Worm (Caenorhabditis elegans) whole organism, young adult: ENCODE results near the gene gst-6.
"Not testable (repeated sequence)": the region's sequence is repeated elsewhere in the genome, so short reads cannot be mapped to it uniquely, and the experiment has no call there.

Experiments used
- F23B12.7 ChIP-seq: sonication (generic microtip); optimal IDR thresholded peaks from 2 replicates; lab custom pipeline; 2017; ENCODE audit warnings: missing genetic modification characterization, mild to moderate bottlenecking, missing compliant biosample characterization, antibody characterized with exemption, moderate library complexity; ENCODE audit not compliant: insufficient read depth
- nhr-90 ChIP-seq: sonication (generic microtip); optimal IDR thresholded peaks from 2 replicates; lab custom pipeline; 2016; ENCODE audit warnings: missing genotype, mild to moderate bottlenecking, missing genetic modification characterization, missing compliant biosample characterization
- tbp1 ChIP-seq: fragments of 200-800 bp; sonication (Bioruptor generic); optimal IDR thresholded peaks from 2 replicates; lab custom pipeline; 2018; ENCODE audit warnings: mild to moderate bottlenecking, missing genetic modification characterization, missing compliant biosample characterization
- xnd-1 ChIP-seq: sonication (generic microtip); optimal IDR thresholded peaks from 2 replicates; lab custom pipeline; 2016; ENCODE audit warnings: missing genotype, missing genetic modification reagents, missing genetic modification characterization, missing compliant biosample characterization

ce11 chrII:4903696-4904095, 24.0 kb downstream of the gst-6 start, which contains the start of gene sgt-1:
- TF ChIP-seq tbp1 (GFP tag; lab: Kevin White, UChicago); F23B12.7 (tag; lab: Kevin White, UChicago); nhr-90 (tag; lab: Kevin White, UChicago); xnd-1 (tag; lab: Kevin White, UChicago): not testable (repeated sequence)
